Worm (Caenorhabditis elegans): ENCODE data around the gene F07B10.4.

DNA sequence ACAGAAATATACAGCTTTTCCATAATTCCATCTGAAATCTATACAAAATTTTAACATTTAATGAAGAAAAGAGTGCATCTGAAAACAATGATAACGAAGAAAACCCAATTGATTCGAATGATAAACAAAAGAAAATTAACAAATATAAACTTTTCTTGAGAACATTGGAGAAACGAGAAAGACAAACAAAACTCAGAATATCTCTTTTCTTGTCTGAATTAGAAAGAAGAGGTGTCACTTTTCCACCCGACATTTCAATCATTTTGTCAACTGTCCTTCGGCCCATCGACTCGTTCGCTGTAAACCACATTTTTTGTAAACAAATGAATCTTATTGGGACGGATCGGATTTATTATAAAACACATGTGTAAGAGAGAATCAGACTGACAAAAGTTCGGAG is 36.9 kb downstream of the F07B10.4 start, which contains the start of gene bgal-1:
- TF ChIP-seq dao-5 (tag; optimal IDR thresholded peaks at IDR 0.05) (no peak), W03F9.2 (tag; optimal IDR thresholded peaks at IDR 0.05) (no peak), him-1 (tag; optimal IDR thresholded peaks at IDR 0.05) (no peak)
